Worm (Caenorhabditis elegans) whole organism, midembryonic: ENCODE data around the gene T24A6.20.
A peak's percentile ranks its signal among the peaks of the same experiment; 100 is the strongest.
"Not testable (repeated sequence)": the region's sequence is repeated elsewhere in the genome, so short reads cannot be mapped to it uniquely, and the experiment has no call there.

Experiments
- T22C8.4 ChIP-seq: fragments of 200-800 bp; sonication (Bioruptor generic); IDR thresholded peaks from 2 replicates; pipeline ENCODE4 v1.3.6; 2022; ENCODE audit warnings: missing genetic modification characterization, missing compliant biosample characterization
- cog-1 ChIP-seq: sonication (generic microtip); optimal IDR thresholded peaks from 2 replicates; lab custom pipeline; 2016; ENCODE audit warnings: missing genetic modification characterization, missing compliant biosample characterization
- flt-1 ChIP-seq: fragments of 200-800 bp; sonication (Bioruptor generic); IDR thresholded peaks from 2 replicates; pipeline ENCODE4 v1.3.6; 2022; ENCODE audit warnings: missing genetic modification characterization, missing compliant biosample characterization
- klf-2 ChIP-seq: fragments of 200-800 bp; sonication (Bioruptor generic); conservative IDR thresholded peaks from 2 replicates; pipeline ENCODE4 v1.3.6; 2022; ENCODE audit warnings: missing genetic modification reagents, missing genetic modification characterization, missing compliant biosample characterization
- med-1 ChIP-seq: sonication (generic microtip); optimal IDR thresholded peaks from 2 replicates; lab custom pipeline; 2017; ENCODE audit warnings: missing genetic modification characterization, mild to moderate bottlenecking, missing compliant biosample characterization, antibody characterized with exemption, missing genetic modification reagents; ENCODE audit not compliant: insufficient read depth
- ref-1 ChIP-seq: fragments of 200-800 bp; sonication (Bioruptor generic); conservative IDR thresholded peaks from 2 replicates; pipeline ENCODE4 v1.3.6; 2022; ENCODE audit warnings: missing genetic modification reagents, missing genetic modification characterization, missing compliant biosample characterization
- tab-1 ChIP-seq: fragments of 200-800 bp; sonication (Bioruptor generic); IDR thresholded peaks from 2 replicates; pipeline ENCODE4 v1.3.6; 2022; ENCODE audit warnings: missing genetic modification characterization, missing compliant biosample characterization
- ztf-23 ChIP-seq: fragments of 200-800 bp; sonication (Bioruptor generic); IDR thresholded peaks from 2 replicates; pipeline ENCODE4 v1.3.6; 2022; ENCODE audit warnings: missing genetic modification reagents, missing genetic modification characterization, missing compliant biosample characterization
- ztf-29 ChIP-seq: fragments of 200-800 bp; sonication (Bioruptor generic); IDR thresholded peaks from 2 replicates; pipeline ENCODE4 v1.3.6; 2022; ENCODE audit warnings: missing genetic modification reagents, missing genetic modification characterization, missing compliant biosample characterization

The T24A6.20 gene

DNA sequence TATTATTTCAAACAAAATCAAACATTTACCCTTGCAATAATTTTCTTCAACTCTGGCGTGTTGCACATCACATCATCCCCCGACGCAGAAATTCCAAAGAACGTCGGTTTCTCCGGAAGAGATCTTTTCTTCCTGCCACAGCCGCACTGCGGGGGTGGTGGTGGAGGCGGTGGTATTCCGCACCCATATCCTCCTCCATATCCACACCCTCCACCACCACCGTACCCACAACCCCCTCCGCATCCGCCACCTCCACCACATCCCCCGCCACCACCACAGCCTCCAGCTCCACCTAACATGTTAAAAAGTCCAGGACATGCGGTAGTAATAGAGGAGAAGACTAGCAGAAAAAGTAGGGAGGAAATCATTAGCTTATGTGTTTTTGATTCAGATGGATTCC lies 1.9 kb downstream of the T24A6.20 start, which contains the start of gene grl-29:
Gene grl-29, minus strand, starts transcription at position 368 of the 400 bp plus-strand sequence.
- TF ChIP-seq cog-1 (tag; lab: Kevin White, UChicago) (no peak), ztf-23 (GFP tag; lab: Robert Waterston, UW) (0 out of 2 replicates have a peak, but pooled peaks have one; percentile 19), T22C8.4 (GFP tag; lab: Robert Waterston, UW) (no peak), ztf-29 (GFP tag; lab: Robert Waterston, UW) (no peak), ref-1 (GFP tag; lab: Robert Waterston, UW) (no peak), med-1 (GFP tag; lab: Kevin White, UChicago) (no peak)

DNA sequence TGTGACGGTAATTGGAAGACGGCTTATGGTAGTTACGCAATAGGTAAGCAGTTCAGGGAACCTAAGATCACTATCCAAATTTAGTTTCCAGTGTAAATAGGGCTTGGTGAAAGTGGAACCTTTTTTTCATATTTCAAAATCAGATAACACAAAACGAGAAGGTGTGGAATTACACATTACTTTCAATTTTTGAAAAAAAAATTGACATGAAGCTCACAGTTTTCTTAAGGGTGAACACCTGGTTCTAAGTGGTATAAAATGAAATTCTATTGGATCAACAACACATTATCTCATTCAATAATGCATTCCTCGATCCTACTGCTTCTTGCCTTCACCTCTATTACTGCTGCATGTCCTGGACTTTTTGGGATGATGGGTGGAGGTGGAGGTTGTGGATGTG lies 3.1 kb downstream of the T24A6.20 start, which contains the start of gene grl-30:
Gene grl-30, plus strand, starts transcription at position 301 of the 400 bp plus-strand sequence.
- TF ChIP-seq flt-1 (GFP tag; lab: Robert Waterston, UW) = no peak
- TF ChIP-seq cog-1 (tag; lab: Kevin White, UChicago) = no peak
- TF ChIP-seq T22C8.4 (GFP tag; lab: Robert Waterston, UW) = no peak
- no peak for TF ChIP-seq klf-2 (GFP tag; lab: Robert Waterston, UW)
- TF ChIP-seq tab-1 (GFP tag; lab: Robert Waterston, UW) = no peak
- no peak for TF ChIP-seq ztf-29 (GFP tag; lab: Robert Waterston, UW)

DNA sequence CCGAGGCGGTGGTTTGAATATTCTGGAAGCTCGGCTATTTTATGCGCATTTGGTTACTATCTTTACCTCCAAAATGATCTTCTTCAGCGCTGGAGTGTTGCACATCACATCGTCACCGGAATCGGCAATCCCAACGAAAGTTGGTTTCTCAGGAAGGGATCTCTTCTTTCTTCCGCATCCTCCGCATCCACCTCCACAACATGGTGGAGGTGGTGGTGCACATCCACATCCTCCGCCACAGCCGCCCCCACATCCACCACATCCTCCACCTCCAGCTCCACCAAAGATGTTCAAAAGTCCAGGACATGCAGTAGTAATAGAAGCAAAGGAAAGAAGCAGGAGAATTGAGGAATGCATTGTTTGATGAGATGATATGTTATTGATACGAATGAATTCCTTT lies 4.5 kb downstream of the T24A6.20 start, which contains the start of gene grl-31:
Gene grl-31, minus strand, starts transcription at position 357 of the 400 bp plus-strand sequence.
- TF ChIP-seq cog-1 (tag; lab: Kevin White, UChicago) (no peak), flt-1 (GFP tag; lab: Robert Waterston, UW) (no peak), med-1 (GFP tag; lab: Kevin White, UChicago) (no peak), ztf-29 (GFP tag; lab: Robert Waterston, UW) (no peak)

DNA sequence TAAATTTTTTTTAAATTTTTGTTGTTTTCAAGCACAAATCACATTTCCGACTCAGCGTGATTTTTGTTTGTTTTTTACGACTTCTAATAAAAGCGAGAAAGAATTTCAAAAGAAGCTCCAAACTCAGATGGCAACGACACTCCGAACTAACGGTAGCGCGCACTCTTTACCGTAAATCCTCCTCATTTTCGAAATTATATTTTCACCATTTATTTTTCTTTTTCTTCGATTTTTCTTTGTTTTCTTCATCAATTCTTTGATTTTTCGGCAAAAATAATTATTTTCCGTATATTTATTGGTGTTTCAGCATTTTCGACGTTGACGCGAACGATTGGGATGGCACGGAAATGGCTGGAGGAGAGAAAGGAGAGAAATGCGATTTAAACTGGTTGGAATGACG lies 5.8 kb downstream of the T24A6.20 start, which contains the start of gene T24A6.1:
Gene T24A6.1, plus strand, starts transcription at position 301 of the 400 bp plus-strand sequence.
- TF ChIP-seq flt-1, klf-2, T22C8.4 (GFP tag; lab: Robert Waterston, UW): not testable (repeated sequence)

DNA sequence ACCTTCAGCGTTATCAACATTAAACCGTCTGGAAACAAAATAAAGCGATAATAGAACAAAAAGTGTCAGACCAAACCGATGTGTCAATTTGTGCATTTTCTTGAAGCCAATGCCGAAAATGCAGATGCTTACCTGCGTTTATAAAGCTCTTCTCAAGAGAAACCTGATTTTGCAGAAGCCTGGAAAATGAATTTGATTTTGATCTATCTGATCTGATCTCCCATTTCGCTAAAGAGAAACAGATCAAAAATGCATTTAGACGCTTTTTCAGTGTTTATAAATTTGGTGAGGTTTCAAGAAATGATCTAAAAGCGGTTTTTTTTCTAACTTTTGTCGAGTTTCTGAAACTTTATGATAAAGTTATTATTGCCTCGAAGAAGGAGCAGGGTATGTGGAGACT lies 9.9 kb downstream of the T24A6.20 start, which contains the start of gene T24A6.16:
Gene T24A6.16, minus strand, starts transcription at position 101 of the 400 bp plus-strand sequence.
- not testable (repeated sequence) for TF ChIP-seq cog-1 (tag; lab: Kevin White, UChicago); med-1 (GFP tag; lab: Kevin White, UChicago); T22C8.4 (GFP tag; lab: Robert Waterston, UW)

DNA sequence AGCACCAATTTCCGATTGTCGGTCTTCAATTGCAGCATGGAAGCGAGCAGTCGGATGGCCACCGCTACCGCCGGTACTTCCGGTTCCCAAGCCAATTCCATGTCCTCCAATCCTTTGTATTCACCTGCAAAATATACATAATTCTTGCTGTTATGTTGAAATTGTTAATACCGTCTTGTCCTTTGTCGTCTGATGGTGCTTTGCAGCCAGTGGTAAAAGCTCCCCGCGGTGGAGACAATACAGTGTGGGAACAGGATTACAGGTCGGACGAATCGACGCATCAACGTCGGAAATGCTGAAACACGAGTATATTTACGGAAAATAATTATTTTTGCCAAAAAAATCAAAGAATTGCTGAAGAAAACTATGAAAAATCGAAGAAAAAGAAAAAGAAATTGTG lies 11.4 kb downstream of the T24A6.20 start, which contains the start of gene T24A6.17:
Gene T24A6.17, minus strand, starts transcription at position 101 of the 400 bp plus-strand sequence.
- TF ChIP-seq ref-1, ztf-29, klf-2 (GFP tag; lab: Robert Waterston, UW): not testable (repeated sequence)

DNA sequence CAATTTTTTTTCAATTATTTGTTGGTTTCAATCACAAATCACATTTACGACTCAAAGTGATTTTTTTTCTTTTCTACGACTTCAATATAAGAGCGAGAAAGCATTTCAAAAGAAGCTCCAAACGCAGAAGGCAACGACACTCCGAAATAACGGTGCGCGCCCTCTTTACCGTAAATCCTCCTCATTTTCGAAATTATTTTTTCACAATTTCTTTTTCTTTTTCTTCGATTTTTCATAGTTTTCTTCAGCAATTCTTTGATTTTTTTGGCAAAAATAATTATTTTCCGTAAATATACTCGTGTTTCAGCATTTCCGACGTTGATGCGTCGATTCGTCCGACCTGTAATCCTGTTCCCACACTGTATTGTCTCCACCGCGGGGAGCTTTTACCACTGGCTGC lies 17.8 kb downstream of the T24A6.20 start, which contains the start of gene F40C5.2:
Gene F40C5.2, plus strand, starts transcription at position 301 of the 400 bp plus-strand sequence.
- TF ChIP-seq ztf-29, T22C8.4, klf-2 (GFP tag; lab: Robert Waterston, UW): not testable (repeated sequence)

DNA sequence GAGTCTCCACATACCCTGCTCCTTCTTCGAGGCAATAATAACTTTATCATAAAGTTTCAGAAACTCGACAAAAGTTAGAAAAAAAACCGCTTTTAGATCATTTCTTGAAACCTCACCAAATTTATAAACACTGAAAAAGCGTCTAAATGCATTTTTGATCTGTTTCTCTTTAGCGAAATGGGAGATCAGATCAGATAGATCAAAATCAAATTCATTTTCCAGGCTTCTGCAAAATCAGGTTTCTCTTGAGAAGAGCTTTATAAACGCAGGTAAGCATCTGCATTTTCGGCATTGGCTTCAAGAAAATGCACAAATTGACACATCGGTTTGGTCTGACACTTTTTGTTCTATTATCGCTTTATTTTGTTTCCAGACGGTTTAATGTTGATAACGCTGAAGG lies 19.5 kb downstream of the T24A6.20 start, which contains the start of gene F40C5.1:
Gene F40C5.1, plus strand, starts transcription at position 301 of the 400 bp plus-strand sequence.
- TF ChIP-seq med-1 (GFP tag; lab: Kevin White, UChicago); ztf-23 (GFP tag; lab: Robert Waterston, UW); tab-1 (GFP tag; lab: Robert Waterston, UW): not testable (repeated sequence)

DNA sequence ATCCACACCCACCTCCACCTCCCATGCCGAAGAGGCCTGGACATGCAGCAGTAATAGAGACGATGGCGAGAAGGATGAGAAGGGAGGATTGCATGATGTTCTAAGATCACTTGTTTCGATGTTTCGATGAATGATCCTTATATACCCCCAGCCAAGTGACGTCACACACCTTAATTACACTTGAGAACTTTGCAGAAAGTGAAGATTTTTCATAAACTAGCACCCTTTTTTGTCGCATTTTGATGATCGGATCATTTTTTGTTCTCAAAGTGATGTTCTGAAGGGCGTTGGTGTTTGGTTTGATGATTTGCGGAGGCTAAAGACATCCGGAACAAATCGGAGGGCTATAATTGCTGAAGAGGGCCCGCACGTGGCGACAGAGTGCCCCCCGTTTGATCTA lies 22.8 kb downstream of the T24A6.20 start, which contains the start of gene grl-27:
Gene grl-27, minus strand, starts transcription at position 101 of the 400 bp plus-strand sequence.
- TF ChIP-seq ztf-29 (GFP tag; lab: Robert Waterston, UW) (no peak), med-1 (GFP tag; lab: Kevin White, UChicago) (no peak), ref-1 (GFP tag; lab: Robert Waterston, UW) (no peak), T22C8.4 (GFP tag; lab: Robert Waterston, UW) (no peak), ztf-23 (GFP tag; lab: Robert Waterston, UW) (no peak), tab-1 (GFP tag; lab: Robert Waterston, UW) (no peak), cog-1 (tag; lab: Kevin White, UChicago) (no peak), klf-2 (GFP tag; lab: Robert Waterston, UW) (no peak), flt-1 (GFP tag; lab: Robert Waterston, UW) (no peak)

DNA sequence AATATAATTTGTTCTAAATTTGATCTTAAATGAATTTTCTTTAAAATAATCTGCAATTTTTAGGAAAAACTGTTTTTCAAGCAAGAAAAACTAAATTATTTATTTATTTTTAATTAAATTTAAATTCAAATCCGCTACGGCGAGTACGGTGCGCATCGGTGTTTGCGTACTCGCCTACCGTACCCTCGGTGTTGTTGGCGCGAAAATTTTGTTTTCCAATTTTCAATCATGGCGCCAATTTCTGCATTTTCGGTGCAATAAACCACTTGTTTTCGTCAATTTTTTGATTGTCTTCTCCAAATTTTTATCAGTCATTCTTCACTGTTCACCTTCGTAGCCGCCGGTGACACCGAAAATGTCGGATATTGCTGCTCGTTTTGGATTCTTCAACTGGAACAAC lies 25.9 kb downstream of the T24A6.20 start, which contains the start of gene pygl-1:
Gene pygl-1, plus strand, starts transcription at position 211 of the 400 bp plus-strand sequence.
- TF ChIP-seq ztf-23 (GFP tag; lab: Robert Waterston, UW) (no peak), tab-1 (GFP tag; lab: Robert Waterston, UW) (no peak), med-1 (GFP tag; lab: Kevin White, UChicago) (no peak), flt-1 (GFP tag; lab: Robert Waterston, UW) (no peak), cog-1 (tag; lab: Kevin White, UChicago) (no peak), T22C8.4 (GFP tag; lab: Robert Waterston, UW) (no peak), klf-2 (GFP tag; lab: Robert Waterston, UW) (no peak), ztf-29 (GFP tag; lab: Robert Waterston, UW) (no peak), ref-1 (GFP tag; lab: Robert Waterston, UW) (no peak)
